Worm (Caenorhabditis elegans) whole organism, L1 larva: Measurements from ENCODE around the gene pgp-11.

ENCODE experiments used
- C04F5.9 ChIP-seq: sonication (generic microtip); optimal IDR thresholded peaks from 2 replicates; lab custom pipeline; 2016; ENCODE audit warnings: missing genetic modification characterization, missing compliant biosample characterization
- C34B4.2 ChIP-seq: sonication (generic microtip); optimal IDR thresholded peaks from 2 replicates; lab custom pipeline; 2017; ENCODE audit warnings: mild to moderate bottlenecking, missing genetic modification characterization, missing compliant biosample characterization
- F16B12.6 ChIP-seq: fragments of 150-350 bp; optimal IDR thresholded peaks from 2 replicates; lab custom pipeline; 2014; ENCODE audit warnings: missing biosample characterization, missing genetic modification characterization
- alr-1 ChIP-seq: fragments of 200-800 bp; sonication (Bioruptor generic); optimal IDR thresholded peaks from 2 replicates; lab custom pipeline; 2018; ENCODE audit warnings: borderline replicate concordance, mild to moderate bottlenecking, missing genetic modification characterization, missing compliant biosample characterization
- blmp-1 ChIP-seq: fragments of 150-350 bp; optimal IDR thresholded peaks from 2 replicates; lab custom pipeline; 2014; ENCODE audit warnings: missing biosample characterization, missing genetic modification characterization
- ceh-8 ChIP-seq: fragments of 200-800 bp; sonication (Bioruptor generic); optimal IDR thresholded peaks from 2 replicates; lab custom pipeline; 2018; ENCODE audit warnings: mild to moderate bottlenecking, missing genetic modification characterization, moderate library complexity, missing compliant biosample characterization
- ceh-82 ChIP-seq, 3 experiments: fragments of 150-350 bp in 1 of 3; sonication (generic microtip) in 2 of 3; optimal IDR thresholded peaks; 2 replicates each; lab custom pipeline; 2014 to 2017; ENCODE audit warnings: missing biosample characterization in 3 of 3, missing genetic modification characterization in 3 of 3
- ceh-88 ChIP-seq: fragments of 200-800 bp; sonication (Bioruptor generic); IDR thresholded peaks from 2 replicates; pipeline ENCODE4 v1.3.6; 2022; ENCODE audit warnings: missing genetic modification characterization, missing compliant biosample characterization
- ceh-90 ChIP-seq: sonication (generic microtip); optimal IDR thresholded peaks from 2 replicates; lab custom pipeline; 2016; ENCODE audit warnings: missing genetic modification characterization, missing compliant biosample characterization
- ces-1 ChIP-seq: fragments of 150-350 bp; optimal IDR thresholded peaks from 2 replicates; lab custom pipeline; 2014; ENCODE audit warnings: missing biosample characterization, missing genetic modification reagents, missing genetic modification characterization
- dsc-1 ChIP-seq: sonication (generic microtip); optimal IDR thresholded peaks from 2 replicates; lab custom pipeline; 2016; ENCODE audit warnings: mild to moderate bottlenecking, missing genetic modification characterization, missing compliant biosample characterization
- egl-13 ChIP-seq: sonication (generic microtip); optimal IDR thresholded peaks from 2 replicates; lab custom pipeline; 2016; ENCODE audit warnings: missing genotype, missing genetic modification reagents, missing genetic modification characterization, missing compliant biosample characterization
- egl-27 ChIP-seq, 2 experiments: fragments of 150-350 bp in 1 of 2; sonication (generic microtip); optimal IDR thresholded peaks; 3 replicates each; lab custom pipeline; 2017 to 2018; ENCODE audit warnings: missing biosample characterization in 2 of 2, missing genetic modification characterization in 2 of 2, missing genetic modification reagents in 2 of 2
- elt-2 ChIP-seq: sonication (generic microtip); optimal IDR thresholded peaks from 2 replicates; lab custom pipeline; 2016; ENCODE audit warnings: missing genetic modification characterization, mild to moderate bottlenecking, inconsistent platforms, missing compliant biosample characterization, missing genetic modification reagents
- fkh-10 ChIP-seq: sonication (generic microtip); optimal IDR thresholded peaks from 2 replicates; lab custom pipeline; 2017; ENCODE audit warnings: missing biosample characterization, missing genetic modification reagents, missing genetic modification characterization
- fkh-8 ChIP-seq: sonication (generic microtip); optimal IDR thresholded peaks from 2 replicates; lab custom pipeline; 2016; ENCODE audit warnings: mild to moderate bottlenecking, missing genetic modification characterization, missing compliant biosample characterization
- grh-1 ChIP-seq: fragments of 200-800 bp; sonication (Bioruptor generic); IDR thresholded peaks from 2 replicates; pipeline ENCODE4 v1.3.6; 2022; ENCODE audit warnings: missing genetic modification reagents, missing genetic modification characterization, missing compliant biosample characterization
- hpl-2 ChIP-seq: fragments of 150-350 bp; optimal IDR thresholded peaks from 2 replicates; lab custom pipeline; 2014; ENCODE audit warnings: missing biosample characterization, missing genetic modification reagents, missing genetic modification characterization
- irx-1 ChIP-seq: sonication (generic microtip); optimal IDR thresholded peaks from 2 replicates; lab custom pipeline; 2016; ENCODE audit warnings: missing genetic modification characterization, missing compliant biosample characterization
- isw-1 ChIP-seq: fragments of 200-800 bp; sonication (Bioruptor generic); IDR thresholded peaks from 2 replicates; pipeline ENCODE4 v1.3.6; 2022; ENCODE audit warnings: missing genetic modification characterization, missing compliant biosample characterization
- jun-1 ChIP-seq: fragments of 150-350 bp; optimal IDR thresholded peaks from 2 replicates; lab custom pipeline; 2014; ENCODE audit warnings: missing biosample characterization, missing genetic modification reagents, missing genetic modification characterization
- lin-13 ChIP-seq: fragments of 150-350 bp; optimal IDR thresholded peaks from 2 replicates; lab custom pipeline; 2014; ENCODE audit warnings: missing biosample characterization, missing genetic modification reagents, missing genetic modification characterization
- lin-14 ChIP-seq: fragments of 200-800 bp; sonication (Bioruptor generic); optimal IDR thresholded peaks from 2 replicates; lab custom pipeline; 2018; ENCODE audit warnings: mild to moderate bottlenecking, missing genetic modification characterization, moderate library complexity, missing compliant biosample characterization
- lin-15B ChIP-seq: fragments of 150-350 bp; sonication (generic microtip); optimal IDR thresholded peaks from 3 replicates; lab custom pipeline; 2014; ENCODE audit warnings: missing biosample characterization, missing genetic modification characterization
- lir-3 ChIP-seq: sonication (generic microtip); optimal IDR thresholded peaks from 2 replicates; lab custom pipeline; 2016; ENCODE audit warnings: mild to moderate bottlenecking, missing genetic modification characterization, moderate library complexity, missing compliant biosample characterization; ENCODE audit not compliant: poor library complexity
- lsy-2 ChIP-seq, 2 experiments: fragments of 150-350 bp; optimal IDR thresholded peaks; 2 replicates each; lab custom pipeline; 2014; ENCODE audit warnings: missing biosample characterization in 2 of 2, missing genetic modification characterization in 2 of 2
- mab-9 ChIP-seq: fragments of 200-800 bp; sonication (Bioruptor generic); IDR thresholded peaks from 2 replicates; pipeline ENCODE4 v1.3.6; 2022; ENCODE audit warnings: missing genetic modification reagents, missing genetic modification characterization, missing compliant biosample characterization
- mep-1 ChIP-seq: fragments of 150-350 bp; optimal IDR thresholded peaks from 2 replicates; lab custom pipeline; 2014; ENCODE audit warnings: missing biosample characterization, missing genetic modification characterization
- nhr-11 ChIP-seq: fragments of 150-350 bp; optimal IDR thresholded peaks from 2 replicates; lab custom pipeline; 2014; ENCODE audit warnings: missing biosample characterization, missing genetic modification characterization
- nhr-20 ChIP-seq: sonication (generic microtip); optimal IDR thresholded peaks from 2 replicates; lab custom pipeline; 2016; ENCODE audit warnings: mild to moderate bottlenecking, missing genetic modification characterization, missing compliant biosample characterization
- nhr-28 ChIP-seq: fragments of 150-350 bp; optimal IDR thresholded peaks from 2 replicates; lab custom pipeline; 2014; ENCODE audit warnings: missing biosample characterization, missing genetic modification characterization
- nhr-47 ChIP-seq: sonication (generic microtip); optimal IDR thresholded peaks from 2 replicates; lab custom pipeline; 2016; ENCODE audit warnings: mild to moderate bottlenecking, missing genetic modification characterization, moderate library complexity, missing compliant biosample characterization
- nhr-71 ChIP-seq: sonication (generic microtip); optimal IDR thresholded peaks from 2 replicates; lab custom pipeline; 2016; ENCODE audit warnings: mild to moderate bottlenecking, missing genetic modification characterization, moderate library complexity, missing compliant biosample characterization
- nhr-84 ChIP-seq: sonication (generic microtip); optimal IDR thresholded peaks from 2 replicates; lab custom pipeline; 2017; ENCODE audit warnings: missing biosample characterization, missing genetic modification characterization
- pag-3 ChIP-seq: sonication (generic microtip); optimal IDR thresholded peaks from 2 replicates; lab custom pipeline; 2017; ENCODE audit warnings: missing genetic modification characterization, mild to moderate bottlenecking, missing compliant biosample characterization, antibody characterized with exemption, borderline replicate concordance; ENCODE audit not compliant: insufficient read depth
- pax-3 ChIP-seq: fragments of 200-800 bp; sonication (Bioruptor generic); optimal IDR thresholded peaks from 2 replicates; lab custom pipeline; 2018; ENCODE audit warnings: mild to moderate bottlenecking, missing genetic modification characterization, moderate library complexity, missing compliant biosample characterization
- pqm-1 ChIP-seq: sonication (generic microtip); optimal IDR thresholded peaks from 3 replicates; lab custom pipeline; 2017; ENCODE audit warnings: missing biosample characterization, missing genetic modification characterization
- snpc-4 ChIP-seq: fragments of 150-350 bp; optimal IDR thresholded peaks from 2 replicates; lab custom pipeline; 2014; ENCODE audit warnings: missing biosample characterization, missing genetic modification characterization
- sox-4 ChIP-seq: sonication (generic microtip); optimal IDR thresholded peaks from 2 replicates; lab custom pipeline; 2016; ENCODE audit warnings: missing genetic modification characterization, missing compliant biosample characterization
- tlp-1 ChIP-seq: fragments of 150-350 bp; optimal IDR thresholded peaks from 2 replicates; lab custom pipeline; 2014; ENCODE audit warnings: missing biosample characterization, missing genetic modification characterization
- unc-130 ChIP-seq: fragments of 150-350 bp; optimal IDR thresholded peaks from 2 replicates; lab custom pipeline; 2017; ENCODE audit warnings: missing biosample characterization, missing genetic modification characterization, inconsistent platforms
- unc-30 ChIP-seq: sonication (generic microtip); optimal IDR thresholded peaks from 2 replicates; lab custom pipeline; 2017; ENCODE audit warnings: missing biosample characterization, missing genetic modification characterization
- unc-62 ChIP-seq: fragments of 150-350 bp; optimal IDR thresholded peaks from 2 replicates; lab custom pipeline; 2014; ENCODE audit warnings: missing biosample characterization, missing genetic modification reagents, missing genetic modification characterization
- unc-86 ChIP-seq: sonication (generic microtip); optimal IDR thresholded peaks from 2 replicates; lab custom pipeline; 2016; ENCODE audit warnings: missing genetic modification characterization, missing compliant biosample characterization
- xbp-1 ChIP-seq: sonication (generic microtip); optimal IDR thresholded peaks from 2 replicates; lab custom pipeline; 2016; ENCODE audit warnings: missing genetic modification characterization, missing compliant biosample characterization
- ztf-11 ChIP-seq, 2 experiments: sonication (generic microtip); optimal IDR thresholded peaks; 2 replicates each; lab custom pipeline; 2016 to 2017; ENCODE audit warnings: missing genetic modification characterization in 2 of 2, missing biosample characterization in 1 of 2, missing compliant biosample characterization in 1 of 2
- ztf-4 ChIP-seq: fragments of 150-350 bp; optimal IDR thresholded peaks from 2 replicates; lab custom pipeline; 2014; ENCODE audit warnings: missing biosample characterization, missing genetic modification characterization

pgp-11 gene

DNA sequence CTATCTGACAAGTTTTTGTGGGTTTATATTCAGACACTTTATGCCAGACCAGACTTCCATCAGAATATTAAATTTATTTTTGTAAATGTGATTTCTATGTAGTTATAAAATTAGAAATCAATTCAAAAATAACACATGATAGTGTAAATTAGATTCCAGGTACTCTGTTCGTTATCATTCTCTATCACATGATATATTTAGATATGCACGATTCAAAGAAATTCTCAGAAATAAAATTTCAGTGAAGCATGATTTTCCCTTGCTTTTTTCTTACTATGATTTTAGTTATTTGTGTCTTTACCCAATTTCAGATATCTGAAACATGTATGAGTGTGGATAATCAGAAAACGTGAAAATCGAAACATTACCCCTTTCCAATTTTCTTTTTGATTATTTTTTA lies 26.5 kb downstream of the pgp-11 start:
- no peak for TF ChIP-seq isw-1 (GFP tag; lab: Robert Waterston, UW)
- no peak for TF ChIP-seq hpl-2 (GFP tag; lab: Kevin White, UChicago)
- TF ChIP-seq fkh-8 (tag; lab: Kevin White, UChicago) = peak; percentile 82
- no peak for TF ChIP-seq ceh-90 (tag; lab: Kevin White, UChicago)
- TF ChIP-seq lin-14 (GFP tag; lab: Kevin White, UChicago) = peak; percentile 7
- TF ChIP-seq tlp-1 (tag; lab: Kevin White, UChicago) = no peak
- TF ChIP-seq unc-86 (tag; lab: Kevin White, UChicago) = no peak
- peak; percentile 75 for TF ChIP-seq nhr-71 (tag; lab: Kevin White, UChicago)
- peak; percentile 11 for TF ChIP-seq ztf-4 (tag; lab: Kevin White, UChicago)
- TF ChIP-seq irx-1 (tag; lab: Kevin White, UChicago) = no peak
- TF ChIP-seq pax-3 (tag; lab: Kevin White, UChicago) = no peak
- TF ChIP-seq pag-3 (tag; lab: Kevin White, UChicago) = no peak
- no peak for TF ChIP-seq unc-30 (tag; lab: Kevin White, UChicago)
- no peak for TF ChIP-seq elt-2 (tag; lab: Kevin White, UChicago)
- TF ChIP-seq C34B4.2 (tag; lab: Kevin White, UChicago) = no peak
- no peak for TF ChIP-seq snpc-4 (tag; lab: Kevin White, UChicago)
- TF ChIP-seq lsy-2 (tag; optimal IDR thresholded peaks at IDR 0.05; lab: Kevin White, UChicago) = peak in 1 of 2 experiments; percentile 26
- TF ChIP-seq nhr-28 = no peak
- no peak for TF ChIP-seq C04F5.9 (tag; lab: Kevin White, UChicago)
- TF ChIP-seq ztf-11 (tag; optimal IDR thresholded peaks at IDR 0.05; lab: Kevin White, UChicago) = no peak
- no peak for TF ChIP-seq alr-1 (tag; lab: Kevin White, UChicago)
- TF ChIP-seq mep-1 = no peak
- TF ChIP-seq fkh-10 (GFP tag; lab: Kevin White, UChicago) = peak; percentile 10
- TF ChIP-seq egl-27 (tag; optimal IDR thresholded peaks at IDR 0.05; lab: Kevin White, UChicago) = no peak
- no peak for TF ChIP-seq grh-1
- no peak for TF ChIP-seq nhr-11
- no peak for TF ChIP-seq lin-13
- no peak for TF ChIP-seq ceh-82 (tag; optimal IDR thresholded peaks at IDR 0.05; lab: Kevin White, UChicago)
- TF ChIP-seq nhr-84 (tag; lab: Kevin White, UChicago) = no peak
- no peak for TF ChIP-seq unc-130 (tag; lab: Kevin White, UChicago)
- no peak for TF ChIP-seq F16B12.6 (tag; lab: Kevin White, UChicago)
- no peak for TF ChIP-seq xbp-1
- peak; percentile 61 for TF ChIP-seq sox-4 (tag; lab: Kevin White, UChicago)
- TF ChIP-seq egl-13 (tag; lab: Kevin White, UChicago) = no peak
- TF ChIP-seq unc-62 (GFP tag; lab: Kevin White, UChicago) = no peak
- no peak for TF ChIP-seq mab-9 (GFP tag; lab: Robert Waterston, UW)
- peak; percentile 74 for TF ChIP-seq nhr-47 (tag; lab: Kevin White, UChicago)
- TF ChIP-seq pqm-1 (tag; lab: Kevin White, UChicago) = no peak
- TF ChIP-seq ceh-88 (GFP tag; lab: Robert Waterston, UW) = no peak
- TF ChIP-seq blmp-1 (tag; lab: Kevin White, UChicago) = no peak
- TF ChIP-seq nhr-20 (tag; lab: Kevin White, UChicago) = peak; percentile 9
- no peak for TF ChIP-seq dsc-1 (tag; lab: Kevin White, UChicago)
- TF ChIP-seq lir-3 = no peak
- no peak for TF ChIP-seq lin-15B (tag; lab: Kevin White, UChicago)
- TF ChIP-seq ceh-8 (GFP tag; lab: Kevin White, UChicago) = no peak
- TF ChIP-seq ces-1 (GFP tag; lab: Kevin White, UChicago) = no peak
- no peak for TF ChIP-seq jun-1
